Fruit fly (Drosophila melanogaster): ENCODE data around the gene CtsK1.
A peak's percentile ranks its signal among the peaks of the same experiment; 100 is the strongest.

CtsK1 gene

dm6 chr3L:14006704-14007126, 12.7 kb downstream of the CtsK1 start (continued):
- TF ChIP-seq mirr (GFP tag; optimal IDR thresholded peaks at IDR 0.05) = no peak
- TF ChIP-seq bowl (GFP tag; IDR thresholded peaks at IDR 0.05) = no peak
- TF ChIP-seq odd (GFP tag; optimal IDR thresholded peaks at IDR 0.05) = no peak
- no peak for TF ChIP-seq Ada2b (GFP tag; IDR thresholded peaks at IDR 0.05)
- no peak for TF ChIP-seq caup (GFP tag; optimal IDR thresholded peaks at IDR 0.05; ENCODE audit: severe bottlenecking)
- no peak for TF ChIP-seq ase (GFP tag; IDR thresholded peaks at IDR 0.05)
- peak; percentile 29; the same call in 1 of the 2 replicates for TF ChIP-seq sob (GFP tag; IDR thresholded peaks at IDR 0.05)
- no peak for TF ChIP-seq wor (GFP tag; IDR thresholded peaks at IDR 0.05)
- TF ChIP-seq Eip74EF (GFP tag; optimal IDR thresholded peaks at IDR 0.05) = no peak
- TF ChIP-seq pan (optimal IDR thresholded peaks at IDR 0.05) = no peak
- no peak for TF ChIP-seq pan (GFP tag; optimal IDR thresholded peaks at IDR 0.05 in 1 of 2, IDR thresholded peaks at IDR 0.05 in 1 of 2)
- TF ChIP-seq sqz (GFP tag; optimal IDR thresholded peaks at IDR 0.05) = no peak
- no peak for TF ChIP-seq CG13894 (tag; optimal IDR thresholded peaks at IDR 0.05)
- TF ChIP-seq Ptx1 (GFP tag; IDR thresholded peaks at IDR 0.05) = no peak
- no peak for TF ChIP-seq ttk (GFP tag; IDR thresholded peaks at IDR 0.05)
- TF ChIP-seq CG5245 (GFP tag; optimal IDR thresholded peaks at IDR 0.05) = no peak
- peak; percentile 31; the same call in 1 of the 2 replicates for TF ChIP-seq E2f2 (GFP tag; IDR thresholded peaks at IDR 0.05)
- TF ChIP-seq CG10565 (GFP tag; optimal IDR thresholded peaks at IDR 0.05) = no peak
- no peak for TF ChIP-seq psq (GFP tag; optimal IDR thresholded peaks at IDR 0.05)
- no peak for TF ChIP-seq CHES-1-like (GFP tag; optimal IDR thresholded peaks at IDR 0.05)
- no peak for TF ChIP-seq ind (GFP tag; optimal IDR thresholded peaks at IDR 0.05)
- peak; percentile 51; the same call in 1 of the 3 replicates for TF ChIP-seq ci (GFP tag; IDR thresholded peaks at IDR 0.05)
- no peak for TF ChIP-seq her (GFP tag; optimal IDR thresholded peaks at IDR 0.05)
- TF ChIP-seq CG31224 (GFP tag; IDR thresholded peaks at IDR 0.05) = no peak
- TF ChIP-seq bsh (GFP tag; optimal IDR thresholded peaks at IDR 0.05) = no peak
- no peak for TF ChIP-seq disco-r (GFP tag; optimal IDR thresholded peaks at IDR 0.05)
- no peak for TF ChIP-seq CG3726 (GFP tag; IDR thresholded peaks at IDR 0.05)
- no peak for TF ChIP-seq nom (GFP tag; optimal IDR thresholded peaks at IDR 0.05)
- no peak for TF ChIP-seq pum (GFP tag; optimal IDR thresholded peaks at IDR 0.05)
- TF ChIP-seq CG11504 (tag; optimal IDR thresholded peaks at IDR 0.05) = no peak
- TF ChIP-seq HLHmδ (GFP tag; optimal IDR thresholded peaks at IDR 0.05) = no peak
- TF ChIP-seq CG4360 (GFP tag; IDR thresholded peaks at IDR 0.05) = no peak
- TF ChIP-seq slbo (GFP tag; IDR thresholded peaks at IDR 0.05) = no peak
- TF ChIP-seq stc (GFP tag; IDR thresholded peaks at IDR 0.05) = no peak
- TF ChIP-seq BEAF-32 (GFP tag; optimal IDR thresholded peaks at IDR 0.05) = peak; percentile 23
- TF ChIP-seq kah (GFP tag; optimal IDR thresholded peaks at IDR 0.05) = peak; percentile 7
- no peak for TF ChIP-seq Nf-YA (GFP tag; IDR thresholded peaks at IDR 0.05)
- TF ChIP-seq fru (optimal IDR thresholded peaks at IDR 0.05) = no peak
- no peak for TF ChIP-seq Max (GFP tag; optimal IDR thresholded peaks at IDR 0.05)
- TF ChIP-seq CG18764 (GFP tag; optimal IDR thresholded peaks at IDR 0.05) = no peak
- TF ChIP-seq CG8924 (tag; optimal IDR thresholded peaks at IDR 0.05) = peak; percentile 26
- no peak for TF ChIP-seq C15 (GFP tag; IDR thresholded peaks at IDR 0.05)
- no peak for TF ChIP-seq Atf-2 (GFP tag; optimal IDR thresholded peaks at IDR 0.05)
- no peak for TF ChIP-seq Hmx (GFP tag; optimal IDR thresholded peaks at IDR 0.05)
- peak; percentile 94 for TF ChIP-seq ewg (GFP tag; optimal IDR thresholded peaks at IDR 0.05)
- TF ChIP-seq so (GFP tag; IDR thresholded peaks at IDR 0.05) = no peak
- TF ChIP-seq cad (GFP tag; optimal IDR thresholded peaks at IDR 0.05) = no peak
- TF ChIP-seq HLH54F (GFP tag; optimal IDR thresholded peaks at IDR 0.05) = no peak
- TF ChIP-seq CG14050 (GFP tag; IDR thresholded peaks at IDR 0.05) = no peak
- TF ChIP-seq HmgD (GFP tag; optimal IDR thresholded peaks at IDR 0.05) = no peak
- no peak for TF ChIP-seq Hsf (GFP tag; optimal IDR thresholded peaks at IDR 0.05)
- no peak for TF ChIP-seq CG15269 (tag; optimal IDR thresholded peaks at IDR 0.05)
- TF ChIP-seq tap (tag; optimal IDR thresholded peaks at IDR 0.05) = no peak

Data from whole organism, embryonic.